Worm (Caenorhabditis elegans) whole organism, L2 larva: ENCODE results near the gene lido-11.

Source experiments
- R02D3.7 ChIP-seq: fragments of 150-350 bp; optimal IDR thresholded peaks from 2 replicates; lab custom pipeline; 2014; ENCODE audit warnings: missing biosample characterization, missing genetic modification characterization
- alr-1 ChIP-seq: fragments of 150-350 bp; optimal IDR thresholded peaks from 2 replicates; lab custom pipeline; 2014; ENCODE audit warnings: missing biosample characterization, missing genetic modification characterization
- lin-13 ChIP-seq: fragments of 150-350 bp; optimal IDR thresholded peaks from 2 replicates; lab custom pipeline; 2014; ENCODE audit warnings: missing biosample characterization, missing genetic modification reagents, missing genetic modification characterization
- mab-5 ChIP-seq: fragments of 150-350 bp; optimal IDR thresholded peaks from 2 replicates; lab custom pipeline; 2014; ENCODE audit warnings: missing biosample characterization, missing genetic modification characterization
- skn-1 ChIP-seq: sonication (generic microtip); optimal IDR thresholded peaks from 2 replicates; lab custom pipeline; 2017; ENCODE audit warnings: missing biosample characterization, missing genetic modification characterization
- sma-3 ChIP-seq: sonication (generic microtip); optimal IDR thresholded peaks from 2 replicates; lab custom pipeline; 2016; ENCODE audit warnings: missing genetic modification reagents, missing genetic modification characterization, missing compliant biosample characterization
- unc-55 ChIP-seq: fragments of 150-350 bp; sonication (generic microtip); optimal IDR thresholded peaks from 3 replicates; lab custom pipeline; 2014; ENCODE audit warnings: missing biosample characterization, missing genetic modification reagents, missing genetic modification characterization
- ztf-4 ChIP-seq: fragments of 150-350 bp; optimal IDR thresholded peaks from 2 replicates; lab custom pipeline; 2014; ENCODE audit warnings: missing biosample characterization, missing genetic modification characterization

ce11 chrII:3019807-3020206 lies 16.0 kb downstream of the lido-11 start, which contains the start of gene clec-3:
- no peak for TF ChIP-seq unc-55 (GFP tag; lab: Kevin White, UChicago)
- TF ChIP-seq skn-1 (tag; lab: Kevin White, UChicago): no peak
- no peak for TF ChIP-seq sma-3
- no peak for TF ChIP-seq R02D3.7 (tag; lab: Kevin White, UChicago)
- no peak for TF ChIP-seq ztf-4 (tag; lab: Kevin White, UChicago)
- no peak for TF ChIP-seq alr-1 (tag; lab: Kevin White, UChicago)
- TF ChIP-seq lin-13: no peak
- TF ChIP-seq mab-5: no peak
